Worm (Caenorhabditis elegans) whole organism, L3 larva: ENCODE data around the gene ZK892.3.

ENCODE experiments used
- R02D3.7 ChIP-seq: fragments of 150-350 bp; optimal IDR thresholded peaks from 2 replicates; lab custom pipeline; 2014; ENCODE audit warnings: missing biosample characterization, missing genetic modification characterization
- ceh-82 ChIP-seq: fragments of 150-350 bp; optimal IDR thresholded peaks from 2 replicates; lab custom pipeline; 2014; ENCODE audit warnings: missing biosample characterization, missing genetic modification characterization
- fkh-2 ChIP-seq: fragments of 150-350 bp; optimal IDR thresholded peaks from 2 replicates; lab custom pipeline; 2014; ENCODE audit warnings: missing biosample characterization, missing genetic modification reagents, missing genetic modification characterization
- lin-15B ChIP-seq: fragments of 150-350 bp; optimal IDR thresholded peaks from 2 replicates; lab custom pipeline; 2014; ENCODE audit warnings: missing biosample characterization, missing genetic modification characterization
- lin-39 ChIP-seq: fragments of 150-350 bp; optimal IDR thresholded peaks from 2 replicates; lab custom pipeline; 2018; ENCODE audit warnings: missing biosample characterization, missing genetic modification reagents, missing genetic modification characterization
- nhr-12 ChIP-seq: fragments of 150-350 bp; optimal IDR thresholded peaks from 2 replicates; lab custom pipeline; 2014; ENCODE audit warnings: missing biosample characterization, missing genetic modification characterization
- nhr-237 ChIP-seq: fragments of 150-350 bp; optimal IDR thresholded peaks from 2 replicates; lab custom pipeline; 2014; ENCODE audit warnings: missing biosample characterization, missing genetic modification characterization
- nhr-28 ChIP-seq: fragments of 150-350 bp; optimal IDR thresholded peaks from 2 replicates; lab custom pipeline; 2014; ENCODE audit warnings: missing biosample characterization, missing genetic modification characterization
- snpc-4 ChIP-seq: fragments of 150-350 bp; optimal IDR thresholded peaks from 2 replicates; lab custom pipeline; 2014; ENCODE audit warnings: missing biosample characterization, missing genetic modification characterization
- unc-39 ChIP-seq: sonication (generic microtip); optimal IDR thresholded peaks from 4 replicates; lab custom pipeline; 2017; ENCODE audit warnings: missing biosample characterization, missing genetic modification characterization

ce11 chrII:9982437-9982836 lies 19.2 kb upstream of the ZK892.3 start:
- TF ChIP-seq nhr-237 (tag; lab: Kevin White, UChicago) (no peak), unc-39 (no peak), ceh-82 (tag; lab: Kevin White, UChicago) (no peak), snpc-4 (tag; lab: Kevin White, UChicago) (no peak), lin-15B (tag; lab: Kevin White, UChicago) (no peak), lin-39 (tag; lab: Kevin White, UChicago) (no peak), R02D3.7 (tag; lab: Kevin White, UChicago) (no peak), nhr-12 (tag; lab: Kevin White, UChicago) (no peak), fkh-2 (no peak), nhr-28 (tag; lab: Kevin White, UChicago) (no peak)
